Fruit fly (Drosophila melanogaster) whole organism, embryonic: Measurements from ENCODE around the gene CAHbeta.

ENCODE experiments used
- Aef1 ChIP-seq: fragments of 200-800 bp; sonication (Bioruptor generic); IDR thresholded peaks from 3 replicates; pipeline ENCODE4 v1.3.6; 2022; ENCODE audit warnings: missing biosample characterization, missing genetic modification characterization
- Atf6 ChIP-seq: fragments of 200-800 bp; sonication (Bioruptor generic); IDR thresholded peaks from 2 replicates; pipeline ENCODE4 v1.3.6; 2022; ENCODE audit warnings: missing biosample characterization, missing genetic modification characterization
- CG10147 ChIP-seq: fragments of 200-800 bp; sonication (Bioruptor generic); optimal IDR thresholded peaks from 2 replicates; lab custom pipeline; 2019; ENCODE audit warnings: missing biosample characterization, mild to moderate bottlenecking, missing genetic modification characterization, moderate library complexity
- CG10565 ChIP-seq: fragments of 200-800 bp; sonication (Bioruptor generic); optimal IDR thresholded peaks from 3 replicates; lab custom pipeline; 2016; ENCODE audit warnings: missing biosample characterization, mild to moderate bottlenecking, missing genetic modification characterization
- CG10979 ChIP-seq: fragments of 200-800 bp; sonication (Bioruptor generic); optimal IDR thresholded peaks from 2 replicates; lab custom pipeline; 2018; ENCODE audit warnings: missing biosample characterization, mild to moderate bottlenecking, missing genetic modification characterization, moderate library complexity
- CG12071 ChIP-seq: fragments of 200-800 bp; sonication (Bioruptor generic); optimal IDR thresholded peaks from 3 replicates; lab custom pipeline; 2018; ENCODE audit warnings: missing biosample characterization, mild to moderate bottlenecking, missing genetic modification characterization
- CG12104 ChIP-seq: fragments of 200-800 bp; sonication (Bioruptor generic); optimal IDR thresholded peaks from 3 replicates; lab custom pipeline; 2016; ENCODE audit warnings: missing biosample characterization, missing genetic modification characterization
- CG12744 ChIP-seq: fragments of 200-800 bp; sonication (Bioruptor generic); optimal IDR thresholded peaks from 2 replicates; lab custom pipeline; 2016; ENCODE audit warnings: missing biosample characterization, missing genetic modification characterization
- CG12769 ChIP-seq: fragments of 200-800 bp; sonication (Bioruptor generic); optimal IDR thresholded peaks from 2 replicates; lab custom pipeline; 2019; ENCODE audit warnings: missing biosample characterization, mild to moderate bottlenecking, missing genetic modification characterization, moderate library complexity
- CG14050 ChIP-seq: fragments of 200-800 bp; sonication (Bioruptor generic); IDR thresholded peaks from 3 replicates; pipeline ENCODE4 v1.3.6; 2022; ENCODE audit warnings: missing biosample characterization, missing genetic modification characterization
- CG1647 ChIP-seq: fragments of 200-800 bp; sonication (Bioruptor generic); optimal IDR thresholded peaks from 3 replicates; lab custom pipeline; 2016; ENCODE audit warnings: missing biosample characterization, missing genetic modification characterization
- CG16779 ChIP-seq: fragments of 200-800 bp; sonication (Bioruptor generic); IDR thresholded peaks from 2 replicates; pipeline ENCODE4 v1.3.6; 2022; ENCODE audit warnings: missing biosample characterization, missing genetic modification characterization
- CG16813 ChIP-seq: fragments of 200-800 bp; sonication (Bioruptor generic); IDR thresholded peaks from 3 replicates; pipeline ENCODE4 v1.3.6; 2022; ENCODE audit warnings: missing biosample characterization, missing genetic modification characterization; ENCODE audit not compliant: partially characterized antibody
- CG17385 ChIP-seq: fragments of 200-800 bp; sonication (Bioruptor generic); optimal IDR thresholded peaks from 3 replicates; lab custom pipeline; 2018; ENCODE audit warnings: missing biosample characterization, mild to moderate bottlenecking, missing genetic modification characterization
- CG31365 ChIP-seq: fragments of 200-800 bp; sonication (Bioruptor generic); optimal IDR thresholded peaks from 2 replicates; lab custom pipeline; 2018; ENCODE audit warnings: missing biosample characterization, mild to moderate bottlenecking, missing genetic modification characterization
- CG6254 ChIP-seq: fragments of 200-800 bp; sonication (Bioruptor generic); optimal IDR thresholded peaks from 3 replicates; lab custom pipeline; 2017; ENCODE audit warnings: mild to moderate bottlenecking, missing biosample characterization, missing genetic modification reagents, missing genetic modification characterization
- CG7786 ChIP-seq: fragments of 200-800 bp; sonication (Bioruptor generic); optimal IDR thresholded peaks from 2 replicates; lab custom pipeline; 2016; ENCODE audit warnings: missing biosample characterization, missing genetic modification characterization
- CG7987 ChIP-seq: fragments of 200-800 bp; sonication (Bioruptor generic); optimal IDR thresholded peaks from 2 replicates; lab custom pipeline; 2018; ENCODE audit warnings: missing biosample characterization, mild to moderate bottlenecking, missing genetic modification characterization, moderate library complexity
- CG8944 ChIP-seq: fragments of 200-800 bp; sonication (Bioruptor generic); optimal IDR thresholded peaks from 3 replicates; lab custom pipeline; 2016; ENCODE audit warnings: missing biosample characterization, missing genetic modification characterization
- Camta ChIP-seq: fragments of 200-800 bp; sonication (Bioruptor generic); optimal IDR thresholded peaks from 2 replicates; lab custom pipeline; 2016; ENCODE audit warnings: missing biosample characterization, missing genetic modification characterization
- Dek ChIP-seq: fragments of 200-800 bp; sonication (Bioruptor generic); optimal IDR thresholded peaks from 3 replicates; lab custom pipeline; 2019; ENCODE audit warnings: missing biosample characterization, mild to moderate bottlenecking, missing genetic modification characterization, moderate library complexity
- Dfd ChIP-seq, 2 experiments: fragments of >200 bp; optimal IDR thresholded peaks; 2 replicates each; lab custom pipeline; 2017; ENCODE audit warnings: missing biosample characterization in 2 of 2, missing genetic modification characterization in 2 of 2
- Dip2 ChIP-seq: fragments of 200-800 bp; sonication (Bioruptor generic); IDR thresholded peaks from 2 replicates; pipeline ENCODE4 v1.3.6; 2022; ENCODE audit warnings: missing biosample characterization, missing genetic modification characterization
- Eip74EF ChIP-seq, 2 experiments: fragments of 200-800 bp in 1 of 2; fragments of >200 bp in 1 of 2; sonication (Bioruptor generic) in 1 of 2; optimal IDR thresholded peaks; 2 replicates each; lab custom pipeline; 2017 to 2019; ENCODE audit warnings: missing biosample characterization in 2 of 2, missing genetic modification characterization in 2 of 2, mild to moderate bottlenecking in 1 of 2, moderate library complexity in 1 of 2
- Elba2 ChIP-seq: fragments of 200-800 bp; sonication (Bioruptor generic); optimal IDR thresholded peaks from 3 replicates; lab custom pipeline; 2016; ENCODE audit warnings: missing biosample characterization, missing genetic modification characterization
- Fer3 ChIP-seq: fragments of 200-800 bp; sonication (Bioruptor generic); optimal IDR thresholded peaks from 2 replicates; lab custom pipeline; 2018; ENCODE audit warnings: missing biosample characterization, mild to moderate bottlenecking, missing genetic modification characterization, moderate library complexity
- HLH3B ChIP-seq: fragments of 200-800 bp; sonication (Bioruptor generic); IDR thresholded peaks from 2 replicates; pipeline ENCODE4 v1.3.6; 2022; ENCODE audit warnings: missing biosample characterization, missing genetic modification characterization
- Max ChIP-seq: fragments of 200-800 bp; sonication (Bioruptor generic); optimal IDR thresholded peaks from 2 replicates; lab custom pipeline; 2016; ENCODE audit warnings: missing biosample characterization, mild to moderate bottlenecking, missing genetic modification characterization
- NFAT ChIP-seq: fragments of 200-800 bp; sonication (Bioruptor generic); IDR thresholded peaks from 2 replicates; pipeline ENCODE4 v1.3.6; 2022; ENCODE audit warnings: missing biosample characterization, missing genetic modification characterization
- Nf-YC ChIP-seq: fragments of 200-800 bp; optimal IDR thresholded peaks from 3 replicates; lab custom pipeline; 2019; ENCODE audit warnings: missing biosample characterization, mild to moderate bottlenecking, missing genetic modification characterization, moderate library complexity
- Sox102F ChIP-seq: fragments of 200-800 bp; sonication (Bioruptor generic); optimal IDR thresholded peaks from 2 replicates; lab custom pipeline; 2018; ENCODE audit warnings: missing biosample characterization, mild to moderate bottlenecking, missing genetic modification characterization, moderate library complexity
- Sry-β ChIP-seq: fragments of 200-800 bp; sonication (Bioruptor generic); optimal IDR thresholded peaks from 2 replicates; lab custom pipeline; 2018; ENCODE audit warnings: missing biosample characterization, mild to moderate bottlenecking, missing genetic modification characterization, moderate library complexity
- Sry-δ ChIP-seq: fragments of 200-800 bp; sonication (Bioruptor generic); optimal IDR thresholded peaks from 2 replicates; lab custom pipeline; 2016; ENCODE audit warnings: missing biosample characterization, missing genetic modification characterization
- Vsx1 ChIP-seq: fragments of 200-800 bp; sonication (Bioruptor generic); optimal IDR thresholded peaks from 2 replicates; lab custom pipeline; 2017; ENCODE audit warnings: missing biosample characterization, mild to moderate bottlenecking, missing genetic modification characterization, missing genetic modification reagents
- ab ChIP-seq: fragments of 200-800 bp; sonication (Bioruptor generic); optimal IDR thresholded peaks from 2 replicates; lab custom pipeline; 2016; ENCODE audit warnings: missing biosample characterization, missing genetic modification characterization
- amos ChIP-seq: fragments of 200-800 bp; sonication (Bioruptor generic); IDR thresholded peaks from 2 replicates; pipeline ENCODE4 v1.3.6; 2022; ENCODE audit warnings: missing biosample characterization, missing genetic modification characterization; ENCODE audit not compliant: partially characterized antibody
- bowl ChIP-seq: fragments of 200-800 bp; sonication (Bioruptor generic); IDR thresholded peaks from 2 replicates; pipeline ENCODE4 v1.3.6; 2022; ENCODE audit warnings: missing biosample characterization, missing genetic modification characterization
- ci ChIP-seq: fragments of 200-800 bp; sonication (Bioruptor generic); IDR thresholded peaks from 3 replicates; pipeline ENCODE4 v1.3.6; 2022; ENCODE audit warnings: missing biosample characterization, missing genetic modification characterization
- cwo ChIP-seq: fragments of 200-800 bp; sonication (Bioruptor generic); optimal IDR thresholded peaks from 3 replicates; lab custom pipeline; 2017; ENCODE audit warnings: missing biosample characterization, missing genetic modification characterization, mild to moderate bottlenecking, moderate library complexity, missing genetic modification reagents
- da ChIP-seq: fragments of 200-800 bp; sonication (Bioruptor generic); optimal IDR thresholded peaks from 2 replicates; lab custom pipeline; 2016; ENCODE audit warnings: missing biosample characterization, missing genetic modification characterization
- dan ChIP-seq: fragments of 200-800 bp; sonication (Bioruptor generic); IDR thresholded peaks from 2 replicates; pipeline ENCODE4 v1.3.6; 2022; ENCODE audit warnings: missing biosample characterization, missing genetic modification characterization
- dm ChIP-seq: fragments of 200-800 bp; sonication (Bioruptor generic); optimal IDR thresholded peaks from 3 replicates; lab custom pipeline; 2016; ENCODE audit warnings: missing biosample characterization, missing genetic modification characterization
- exex ChIP-seq: fragments of 200-800 bp; sonication (Bioruptor generic); optimal IDR thresholded peaks from 4 replicates; lab custom pipeline; 2018; ENCODE audit warnings: missing biosample characterization, mild to moderate bottlenecking, missing genetic modification characterization, moderate library complexity
- gem ChIP-seq: fragments of 200-800 bp; sonication (Bioruptor generic); optimal IDR thresholded peaks from 2 replicates; lab custom pipeline; 2019; ENCODE audit warnings: missing biosample characterization, mild to moderate bottlenecking, missing genetic modification characterization, moderate library complexity
- grn ChIP-seq: fragments of 200-800 bp; sonication (Bioruptor generic); optimal IDR thresholded peaks from 3 replicates; lab custom pipeline; 2017; ENCODE audit warnings: missing biosample characterization, missing genetic modification characterization
- her ChIP-seq: fragments of 200-800 bp; sonication (Bioruptor generic); optimal IDR thresholded peaks from 2 replicates; lab custom pipeline; 2016; ENCODE audit warnings: missing biosample characterization, missing genetic modification characterization
- pzg ChIP-seq: fragments of 200-800 bp; sonication (Bioruptor generic); optimal IDR thresholded peaks from 3 replicates; lab custom pipeline; 2018; ENCODE audit warnings: missing biosample characterization, mild to moderate bottlenecking, missing genetic modification characterization, moderate library complexity
- schlank ChIP-seq: fragments of 200-800 bp; sonication (Bioruptor generic); optimal IDR thresholded peaks from 2 replicates; lab custom pipeline; 2018; ENCODE audit warnings: missing biosample characterization, mild to moderate bottlenecking, missing genetic modification characterization
- tap ChIP-seq: fragments of 200-800 bp; optimal IDR thresholded peaks from 3 replicates; lab custom pipeline; 2019; ENCODE audit warnings: missing biosample characterization, mild to moderate bottlenecking, missing genetic modification characterization, moderate library complexity
- tgo ChIP-seq: fragments of 200-800 bp; sonication (Bioruptor generic); IDR thresholded peaks from 3 replicates; pipeline ENCODE4 v1.3.6; 2022; ENCODE audit warnings: missing biosample characterization, missing genetic modification characterization
- wor ChIP-seq: fragments of 200-800 bp; sonication (Bioruptor generic); IDR thresholded peaks from 2 replicates; pipeline ENCODE4 v1.3.6; 2022; ENCODE audit warnings: missing biosample characterization, missing genetic modification characterization
- zen ChIP-seq: fragments of 200-800 bp; sonication (Bioruptor generic); optimal IDR thresholded peaks from 3 replicates; lab custom pipeline; 2018; ENCODE audit warnings: missing biosample characterization, mild to moderate bottlenecking, missing genetic modification characterization, moderate library complexity

Gene CAHbeta

dm6 chr3R:8980776-8981165, at the start of gene CAHbeta (continued):
- TF ChIP-seq CG12744 (no peak), Sox102F (GFP tag; lab: Kevin White, UChicago) (no peak), CG8944 (GFP tag; lab: Kevin White, UChicago) (no peak), CG6254 (GFP tag; lab: Kevin White, UChicago) (no peak), Vsx1 (no peak), HLH3B (no peak), CG1647 (GFP tag; lab: Kevin White, UChicago) (no peak), bowl (GFP tag; lab: Robert Waterston, UW) (no peak), CG10979 (tag; lab: Kevin White, UChicago) (no peak), Atf6 (no peak), Sry-δ (GFP tag; lab: Kevin White, UChicago) (no peak), Elba2 (GFP tag; lab: Kevin White, UChicago) (no peak), tgo (GFP tag; lab: Robert Waterston, UW) (no peak), ci (GFP tag; lab: Robert Waterston, UW) (peak; percentile 43; the same call in 1 of the 3 replicates), CG7987 (peak; percentile 66), her (no peak), CG16813 (GFP tag; lab: Robert Waterston, UW) (no peak), Dfd (GFP tag; optimal IDR thresholded peaks at IDR 0.05; lab: Kevin White, UChicago) (no peak), wor (GFP tag; lab: Robert Waterston, UW) (no peak), pzg (GFP tag; lab: Kevin White, UChicago) (no peak), Fer3 (tag; lab: Kevin White, UChicago) (no peak), CG12071 (peak; percentile 58), Nf-YC (tag; lab: Kevin White, UChicago) (no peak), Camta (GFP tag; lab: Kevin White, UChicago) (no peak), CG7786 (GFP tag; lab: Kevin White, UChicago) (no peak), CG10147 (peak; percentile 7), Aef1 (no peak), CG16779 (GFP tag; lab: Robert Waterston, UW) (no peak), CG31365 (tag; lab: Kevin White, UChicago) (no peak), grn (GFP tag; lab: Kevin White, UChicago) (no peak), Sry-β (GFP tag; lab: Kevin White, UChicago) (no peak), zen (no peak), exex (peak; percentile 17), tap (tag; lab: Kevin White, UChicago) (no peak), schlank (no peak), ab (GFP tag; lab: Kevin White, UChicago) (no peak), Max (GFP tag; lab: Kevin White, UChicago) (no peak), dan (GFP tag; lab: Robert Waterston, UW) (no peak), CG14050 (no peak), dm (no peak), gem (no peak), amos (GFP tag; lab: Robert Waterston, UW) (no peak), Dip2 (GFP tag; lab: Robert Waterston, UW) (no peak), CG12104 (GFP tag; lab: Kevin White, UChicago) (no peak), cwo (GFP tag; lab: Kevin White, UChicago) (peak; percentile 75), CG12769 (tag; lab: Kevin White, UChicago) (peak; percentile 67), Dek (no peak), Eip74EF (GFP tag; optimal IDR thresholded peaks at IDR 0.05; lab: Kevin White, UChicago) (no peak), NFAT (GFP tag; lab: Robert Waterston, UW) (no peak), da (GFP tag; lab: Kevin White, UChicago) (no peak), CG17385 (GFP tag; lab: Kevin White, UChicago) (peak; percentile 21), CG10565 (GFP tag; lab: Kevin White, UChicago) (no peak)
